Fruit fly (Drosophila melanogaster) whole organism, prepupa: ENCODE measurements around the gene aru.
A peak's percentile ranks its signal among the peaks of the same experiment; 100 is the strongest.

ENCODE experiments used
- Blimp-1 ChIP-seq: fragments of 200-800 bp; sonication (Bioruptor generic); optimal IDR thresholded peaks from 3 replicates; lab custom pipeline; 2017; ENCODE audit warnings: missing biosample characterization, missing genetic modification characterization, mild to moderate bottlenecking, moderate library complexity, missing genetic modification reagents
- CG10631 ChIP-seq: fragments of 200-800 bp; sonication (Bioruptor generic); optimal IDR thresholded peaks from 2 replicates; lab custom pipeline; 2016; ENCODE audit warnings: missing biosample characterization, missing genetic modification characterization
- CG10669 ChIP-seq: fragments of 200-800 bp; sonication (Bioruptor generic); optimal IDR thresholded peaks from 3 replicates; lab custom pipeline; 2018; ENCODE audit warnings: missing biosample characterization, mild to moderate bottlenecking, missing genetic modification characterization, moderate library complexity
- CG11294 ChIP-seq: fragments of 200-800 bp; sonication (Bioruptor generic); IDR thresholded peaks from 2 replicates; pipeline ENCODE4 v1.3.6; 2022; ENCODE audit warnings: missing biosample characterization, missing genetic modification characterization
- CG11902 ChIP-seq: fragments of 200-800 bp; sonication (Bioruptor generic); optimal IDR thresholded peaks from 3 replicates; lab custom pipeline; 2016; ENCODE audit warnings: missing biosample characterization, missing genetic modification characterization
- CG15336 ChIP-seq: fragments of 200-800 bp; sonication (Bioruptor generic); IDR thresholded peaks from 2 replicates; pipeline ENCODE4 v1.3.6; 2022; ENCODE audit warnings: missing biosample characterization, missing genetic modification characterization
- CG1621 ChIP-seq: fragments of 200-800 bp; sonication (Bioruptor generic); optimal IDR thresholded peaks from 3 replicates; lab custom pipeline; 2018; ENCODE audit warnings: missing biosample characterization, mild to moderate bottlenecking, missing genetic modification characterization
- CG16779 ChIP-seq: fragments of 200-800 bp; sonication (Bioruptor generic); optimal IDR thresholded peaks from 3 replicates; lab custom pipeline; 2017; ENCODE audit warnings: missing biosample characterization, mild to moderate bottlenecking, missing genetic modification characterization
- CG3032 ChIP-seq: fragments of 200-800 bp; optimal IDR thresholded peaks from 2 replicates; lab custom pipeline; 2019; ENCODE audit warnings: missing biosample characterization, mild to moderate bottlenecking, missing genetic modification characterization, moderate library complexity
- CG31627 ChIP-seq: fragments of 200-800 bp; sonication (Bioruptor generic); optimal IDR thresholded peaks from 3 replicates; lab custom pipeline; 2016; ENCODE audit warnings: missing biosample characterization, missing genetic modification characterization
- CG32006 ChIP-seq: fragments of 200-800 bp; sonication (Bioruptor generic); optimal IDR thresholded peaks from 3 replicates; lab custom pipeline; 2017; ENCODE audit warnings: missing biosample characterization, mild to moderate bottlenecking, missing genetic modification characterization
- CG3919 ChIP-seq: fragments of 200-800 bp; sonication (Bioruptor generic); optimal IDR thresholded peaks from 3 replicates; lab custom pipeline; 2016; ENCODE audit warnings: missing biosample characterization, missing genetic modification characterization
- CG4318 ChIP-seq: fragments of 200-800 bp; sonication (Bioruptor generic); optimal IDR thresholded peaks from 3 replicates; lab custom pipeline; 2017; ENCODE audit warnings: missing biosample characterization, mild to moderate bottlenecking, missing genetic modification characterization
- CG6163 ChIP-seq: fragments of 200-800 bp; sonication (Bioruptor generic); IDR thresholded peaks from 3 replicates; pipeline ENCODE4 v1.3.6; 2022; ENCODE audit warnings: missing biosample characterization, missing genetic modification characterization
- CG6276 ChIP-seq: fragments of 200-800 bp; sonication (Bioruptor generic); optimal IDR thresholded peaks from 2 replicates; lab custom pipeline; 2017; ENCODE audit warnings: missing biosample characterization, mild to moderate bottlenecking, missing genetic modification characterization
- CG6792 ChIP-seq: fragments of 200-800 bp; sonication (Bioruptor generic); optimal IDR thresholded peaks from 3 replicates; lab custom pipeline; 2016; ENCODE audit warnings: missing biosample characterization, missing genetic modification characterization
- CG6808 ChIP-seq: fragments of 200-800 bp; sonication (Bioruptor generic); optimal IDR thresholded peaks from 3 replicates; lab custom pipeline; 2017; ENCODE audit warnings: missing biosample characterization, missing genetic modification characterization, mild to moderate bottlenecking, moderate library complexity, missing genetic modification reagents
- CG6854 ChIP-seq: fragments of 200-800 bp; sonication (Bioruptor generic); optimal IDR thresholded peaks from 2 replicates; lab custom pipeline; 2017; ENCODE audit warnings: missing biosample characterization, mild to moderate bottlenecking, missing genetic modification characterization
- CG7368 ChIP-seq: fragments of 200-800 bp; sonication (Bioruptor generic); optimal IDR thresholded peaks from 3 replicates; lab custom pipeline; 2016; ENCODE audit warnings: missing biosample characterization, missing genetic modification characterization
- CG8119 ChIP-seq: fragments of 200-800 bp; sonication (Bioruptor generic); IDR thresholded peaks from 3 replicates; pipeline ENCODE4 v1.3.6; 2022; ENCODE audit warnings: missing biosample characterization, missing genetic modification characterization
- CG8632 ChIP-seq: fragments of 200-800 bp; sonication (Bioruptor generic); optimal IDR thresholded peaks from 3 replicates; lab custom pipeline; 2016; ENCODE audit warnings: missing biosample characterization, missing genetic modification characterization
- CG9139 ChIP-seq: fragments of 200-800 bp; sonication (Bioruptor generic); optimal IDR thresholded peaks from 3 replicates; lab custom pipeline; 2017; ENCODE audit warnings: missing biosample characterization, mild to moderate bottlenecking, missing genetic modification characterization
- Eip75B ChIP-seq: fragments of 200-800 bp; sonication (Bioruptor generic); optimal IDR thresholded peaks from 3 replicates; lab custom pipeline; 2016; ENCODE audit warnings: missing biosample characterization, missing genetic modification characterization
- Eip93F ChIP-seq: fragments of 200-800 bp; sonication (Bioruptor generic); optimal IDR thresholded peaks from 2 replicates; lab custom pipeline; 2016; ENCODE audit warnings: missing biosample characterization, mild to moderate bottlenecking, missing genetic modification characterization
- Ets21C ChIP-seq: fragments of 200-800 bp; sonication (Bioruptor generic); optimal IDR thresholded peaks from 3 replicates; lab custom pipeline; 2016; ENCODE audit warnings: missing biosample characterization, missing genetic modification characterization
- Ets96B ChIP-seq: fragments of 200-800 bp; optimal IDR thresholded peaks from 2 replicates; lab custom pipeline; 2019; ENCODE audit warnings: missing biosample characterization, mild to moderate bottlenecking, missing genetic modification characterization, moderate library complexity
- Gug ChIP-seq: fragments of 200-800 bp; sonication (Bioruptor generic); IDR thresholded peaks from 2 replicates; pipeline ENCODE4 v1.3.6; 2022; ENCODE audit warnings: missing biosample characterization, missing genetic modification characterization
- Hr38 ChIP-seq: sonication (Bioruptor generic); optimal IDR thresholded peaks from 2 replicates; lab custom pipeline; 2016; ENCODE audit warnings: missing biosample characterization, missing genetic modification characterization
- Hr39 ChIP-seq: fragments of 200-800 bp; sonication (Bioruptor generic); optimal IDR thresholded peaks from 2 replicates; lab custom pipeline; 2016; ENCODE audit warnings: missing biosample characterization, missing genetic modification characterization
- Lpt ChIP-seq: fragments of 200-800 bp; sonication (Bioruptor generic); optimal IDR thresholded peaks from 3 replicates; lab custom pipeline; 2016; ENCODE audit warnings: missing biosample characterization, missing genetic modification characterization
- Met ChIP-seq: fragments of 200-800 bp; sonication (Bioruptor generic); optimal IDR thresholded peaks from 3 replicates; lab custom pipeline; 2016; ENCODE audit warnings: missing biosample characterization, missing genetic modification characterization
- Smox ChIP-seq: fragments of 200-800 bp; sonication (Bioruptor generic); optimal IDR thresholded peaks from 3 replicates; lab custom pipeline; 2016; ENCODE audit warnings: missing biosample characterization, missing genetic modification characterization
- Sox102F ChIP-seq: fragments of 200-800 bp; sonication (Bioruptor generic); optimal IDR thresholded peaks from 2 replicates; lab custom pipeline; 2016; ENCODE audit warnings: missing biosample characterization, mild to moderate bottlenecking, missing genetic modification characterization
- acj6 ChIP-seq: fragments of 200-800 bp; sonication (Bioruptor generic); optimal IDR thresholded peaks from 3 replicates; lab custom pipeline; 2016; ENCODE audit warnings: missing biosample characterization, missing genetic modification characterization
- cyc ChIP-seq: fragments of 200-800 bp; sonication (Bioruptor generic); optimal IDR thresholded peaks from 3 replicates; lab custom pipeline; 2016; ENCODE audit warnings: missing biosample characterization, missing genetic modification characterization
- esn ChIP-seq: fragments of 200-800 bp; sonication (Bioruptor generic); optimal IDR thresholded peaks from 2 replicates; lab custom pipeline; 2016; ENCODE audit warnings: missing biosample characterization, mild to moderate bottlenecking, missing genetic modification characterization, moderate library complexity
- fd59A ChIP-seq: fragments of 200-800 bp; sonication (Bioruptor generic); optimal IDR thresholded peaks from 2 replicates; lab custom pipeline; 2017; ENCODE audit warnings: missing biosample characterization, mild to moderate bottlenecking, missing genetic modification characterization, missing genetic modification reagents
- fkh ChIP-seq: fragments of 200-800 bp; sonication (Bioruptor generic); optimal IDR thresholded peaks from 3 replicates; lab custom pipeline; 2017; ENCODE audit warnings: missing biosample characterization, mild to moderate bottlenecking, missing genetic modification characterization, moderate library complexity
- lz ChIP-seq: fragments of 200-800 bp; sonication (Bioruptor generic); optimal IDR thresholded peaks from 3 replicates; lab custom pipeline; 2016; ENCODE audit warnings: missing biosample characterization, missing genetic modification characterization
- net ChIP-seq: fragments of 200-800 bp; sonication (Bioruptor generic); optimal IDR thresholded peaks from 3 replicates; lab custom pipeline; 2016; ENCODE audit warnings: missing biosample characterization, missing genetic modification characterization
- pdm3 ChIP-seq: fragments of 200-800 bp; sonication (Bioruptor generic); optimal IDR thresholded peaks from 3 replicates; lab custom pipeline; 2016; ENCODE audit warnings: missing biosample characterization, missing genetic modification characterization
- salr ChIP-seq, 2 experiments: fragments of 200-800 bp; sonication (Bioruptor generic); optimal IDR thresholded peaks; 3 replicates each; lab custom pipeline; 2016 to 2018; ENCODE audit warnings: missing biosample characterization in 2 of 2, missing genetic modification characterization in 2 of 2, mild to moderate bottlenecking in 1 of 2
- spab ChIP-seq: fragments of 200-800 bp; sonication (Bioruptor generic); optimal IDR thresholded peaks from 2 replicates; lab custom pipeline; 2017; ENCODE audit warnings: missing biosample characterization, mild to moderate bottlenecking, missing genetic modification characterization, missing genetic modification reagents
- ss ChIP-seq, 2 experiments: fragments of 200-800 bp; sonication (Bioruptor generic); optimal IDR thresholded peaks; 2 replicates in 1 of 2; 3 replicates in 1 of 2; lab custom pipeline; 2017 to 2018; ENCODE audit warnings: mild to moderate bottlenecking in 2 of 2, missing biosample characterization in 2 of 2, missing genetic modification characterization in 2 of 2, moderate library complexity in 1 of 2
- topi ChIP-seq: fragments of 200-800 bp; sonication (Bioruptor generic); optimal IDR thresholded peaks from 3 replicates; lab custom pipeline; 2016; ENCODE audit warnings: missing biosample characterization, missing genetic modification characterization
- vri ChIP-seq: fragments of 200-800 bp; sonication (Bioruptor generic); optimal IDR thresholded peaks from 3 replicates; lab custom pipeline; 2016; ENCODE audit warnings: missing biosample characterization, mild to moderate bottlenecking, missing genetic modification characterization

Gene aru

DNA sequence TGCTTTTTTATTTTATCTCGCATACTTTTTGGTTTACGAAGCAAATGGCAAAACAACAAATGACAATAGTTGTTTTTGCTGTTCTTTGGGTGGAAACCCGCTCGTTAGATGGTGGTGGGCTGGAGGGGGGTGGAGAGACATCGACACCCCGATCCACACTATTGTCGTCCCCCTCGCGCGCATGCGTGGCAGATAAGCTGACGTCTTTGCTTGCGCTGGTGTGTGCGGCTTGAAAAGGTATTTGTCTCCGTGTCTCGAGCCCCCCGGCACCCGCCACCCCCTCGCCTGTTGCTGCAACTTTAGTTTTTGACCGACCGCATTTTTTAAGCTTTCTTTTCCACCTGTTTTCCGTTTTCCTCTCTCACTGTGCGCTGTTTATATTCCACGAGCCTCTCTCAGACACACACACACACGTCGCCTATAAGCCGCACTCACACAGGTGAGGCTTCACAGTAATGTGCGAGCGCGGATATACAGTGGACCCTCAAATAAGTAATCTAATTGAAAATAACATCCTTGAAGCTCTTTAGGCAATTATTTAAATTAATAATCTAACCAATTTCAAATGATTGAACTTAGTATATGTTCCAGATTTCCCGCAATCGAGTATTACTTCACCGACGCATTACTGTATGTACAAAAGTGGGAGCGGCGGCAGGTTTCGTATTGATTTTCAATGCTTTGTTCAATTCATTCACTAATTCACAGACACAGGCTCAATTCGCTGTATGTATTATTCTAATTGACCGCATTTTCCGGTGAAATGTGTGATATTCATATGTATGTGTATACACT lies 1.0 kb downstream of the aru start (continued):
- peak; percentile 90 for TF ChIP-seq CG7368 (GFP tag; lab: Kevin White, UChicago)
- TF ChIP-seq CG6163 (GFP tag; lab: Robert Waterston, UW) = peak; percentile 97
- peak; percentile 84 for TF ChIP-seq CG6808 (GFP tag; lab: Kevin White, UChicago)
- peak; percentile 91 for TF ChIP-seq CG8632
- TF ChIP-seq Sox102F (GFP tag; lab: Kevin White, UChicago) = peak; percentile 94
- TF ChIP-seq CG6276 = peak; percentile 88
- peak; percentile 97 for TF ChIP-seq CG8119
- TF ChIP-seq CG10669 = peak; percentile 88
- peak; percentile 96 for TF ChIP-seq CG32006 (GFP tag; lab: Kevin White, UChicago)
- peak; percentile 92 for TF ChIP-seq CG11902 (GFP tag; lab: Kevin White, UChicago)
- peak; percentile 96 for TF ChIP-seq esn (GFP tag; lab: Kevin White, UChicago)
- peak; percentile 95 for TF ChIP-seq cyc
- TF ChIP-seq acj6 = peak; percentile 95
- TF ChIP-seq, all 60 proteins: peak for 60

- peak; percentile 97 for TF ChIP-seq topi
- TF ChIP-seq Lpt (GFP tag; lab: Kevin White, UChicago) = peak; percentile 95
- peak; percentile 98 for TF ChIP-seq CG31627 (GFP tag; lab: Kevin White, UChicago)
- peak; percentile 93 for TF ChIP-seq Ets96B (tag; lab: Kevin White, UChicago)
- peak; percentile 98 for TF ChIP-seq net
- peak; percentile 96 for TF ChIP-seq Sox102F (GFP tag; lab: Kevin White, UChicago)
- TF ChIP-seq CG6808 (GFP tag; lab: Kevin White, UChicago) = peak; percentile 92
- TF ChIP-seq CG10669 = peak; percentile 93
- peak; percentile 93 for TF ChIP-seq spab (GFP tag; lab: Kevin White, UChicago)
- TF ChIP-seq Smox (GFP tag; lab: Kevin White, UChicago) = peak; percentile 96
- peak; percentile 98 for TF ChIP-seq esn (GFP tag; lab: Kevin White, UChicago)
- TF ChIP-seq Hr38 (GFP tag; lab: Kevin White, UChicago) = peak; percentile 72
- peak; percentile 90 for TF ChIP-seq Blimp-1 (GFP tag; lab: Kevin White, UChicago)
- peak; percentile 88 for TF ChIP-seq CG9139 (GFP tag; lab: Kevin White, UChicago)
- peak; percentile 87 to 93 for TF ChIP-seq ss (GFP tag; optimal IDR thresholded peaks at IDR 0.05; lab: Kevin White, UChicago)
- TF ChIP-seq fd59A (GFP tag; lab: Kevin White, UChicago) = peak; percentile 92
- peak; percentile 98 for TF ChIP-seq pdm3 (GFP tag; lab: Kevin White, UChicago)
- peak; percentile 97 for TF ChIP-seq CG10631 (GFP tag; lab: Kevin White, UChicago)
- peak; percentile 93 for TF ChIP-seq Eip93F
- peak; percentile 98 for TF ChIP-seq acj6
- TF ChIP-seq CG7368 (GFP tag; lab: Kevin White, UChicago) = peak; percentile 94
- TF ChIP-seq lz (GFP tag; lab: Kevin White, UChicago) = peak; percentile 98
- peak; percentile 95 for TF ChIP-seq CG6276
- TF ChIP-seq Ets21C (GFP tag; lab: Kevin White, UChicago) = peak; percentile 94
- peak; percentile 95 for TF ChIP-seq CG4318 (GFP tag; lab: Kevin White, UChicago)
- peak; percentile 95 for TF ChIP-seq CG3032 (tag; lab: Kevin White, UChicago)
- TF ChIP-seq CG16779 = peak; percentile 93
- TF ChIP-seq Gug = peak; percentile 94
- TF ChIP-seq salr (GFP tag; optimal IDR thresholded peaks at IDR 0.05; lab: Kevin White, UChicago) = peak; percentile 93 to 95
- peak; percentile 94 for TF ChIP-seq CG11294
- TF ChIP-seq CG8119 = peak; percentile 98
- TF ChIP-seq CG32006 (GFP tag; lab: Kevin White, UChicago) = peak; percentile 97
- TF ChIP-seq CG8632 = peak; percentile 96
- peak; percentile 98 for TF ChIP-seq CG6792 (GFP tag; lab: Kevin White, UChicago)
- peak; percentile 98 for TF ChIP-seq CG15336 (GFP tag; lab: Robert Waterston, UW)
- TF ChIP-seq Met (GFP tag; lab: Kevin White, UChicago) = peak; percentile 98
- TF ChIP-seq fkh = peak; percentile 83
- peak; percentile 97 for TF ChIP-seq Hr39
- TF ChIP-seq Eip75B = peak; percentile 98
- peak; percentile 97 for TF ChIP-seq cyc
- TF ChIP-seq CG1621 (tag; lab: Kevin White, UChicago) = peak; percentile 94
- peak; percentile 88 for TF ChIP-seq CG6854 (GFP tag; lab: Kevin White, UChicago)
- TF ChIP-seq CG3919 = peak; percentile 99
- TF ChIP-seq vri (GFP tag; lab: Kevin White, UChicago) = peak; percentile 97
Observed at dm6 chr2L:865851-866250, 2.3 kb downstream of the aru start.
